Worm (Caenorhabditis elegans) whole organism, early embryonic: Measurements from ENCODE around the gene tkr-2.

Experiments used
- B0310.2 ChIP-seq: sonication (generic microtip); optimal IDR thresholded peaks from 2 replicates; lab custom pipeline; 2016; ENCODE audit warnings: mild to moderate bottlenecking, missing genetic modification characterization, missing compliant biosample characterization
- F13C5.2 ChIP-seq: sonication (generic microtip); optimal IDR thresholded peaks from 2 replicates; lab custom pipeline; 2017; ENCODE audit warnings: mild to moderate bottlenecking, missing genetic modification characterization, inconsistent platforms, missing compliant biosample characterization
- aly-1 ChIP-seq: sonication (generic microtip); optimal IDR thresholded peaks from 2 replicates; lab custom pipeline; 2016; ENCODE audit warnings: missing genetic modification characterization, missing compliant biosample characterization
- ama-1 ChIP-seq: fragments of 150-350 bp; optimal IDR thresholded peaks from 2 replicates; lab custom pipeline; 2014
- ceh-13 ChIP-seq: fragments of 200-800 bp; sonication (Bioruptor generic); optimal IDR thresholded peaks from 2 replicates; lab custom pipeline; 2018; ENCODE audit warnings: mild to moderate bottlenecking, missing genetic modification characterization, missing compliant biosample characterization
- ceh-36 ChIP-seq: sonication (generic microtip); optimal IDR thresholded peaks from 2 replicates; lab custom pipeline; 2016; ENCODE audit warnings: missing genetic modification characterization, inconsistent platforms, missing compliant biosample characterization
- ets-7 ChIP-seq: sonication (generic microtip); optimal IDR thresholded peaks from 2 replicates; lab custom pipeline; 2016; ENCODE audit warnings: missing genotype, missing genetic modification characterization, missing compliant biosample characterization
- flt-1 ChIP-seq: fragments of 200-800 bp; sonication (Bioruptor generic); IDR thresholded peaks from 2 replicates; pipeline ENCODE4 v1.3.6; 2022; ENCODE audit warnings: missing genetic modification characterization, missing compliant biosample characterization
- hmbx-1 ChIP-seq: sonication (generic microtip); optimal IDR thresholded peaks from 2 replicates; lab custom pipeline; 2016; ENCODE audit warnings: mild to moderate bottlenecking, missing genetic modification characterization, missing compliant biosample characterization
- hmg-4 ChIP-seq: fragments of 200-800 bp; sonication (Bioruptor generic); optimal IDR thresholded peaks from 2 replicates; lab custom pipeline; 2018; ENCODE audit warnings: mild to moderate bottlenecking, missing genetic modification characterization, missing compliant biosample characterization
- hnd-1 ChIP-seq: sonication (generic microtip); optimal IDR thresholded peaks from 2 replicates; lab custom pipeline; 2016; ENCODE audit warnings: missing genetic modification characterization, missing compliant biosample characterization
- pes-1 ChIP-seq: fragments of 200-800 bp; sonication (Bioruptor generic); IDR thresholded peaks from 2 replicates; pipeline ENCODE4 v1.3.6; 2022; ENCODE audit warnings: missing genetic modification reagents, missing genetic modification characterization, missing compliant biosample characterization
- scrt-1 ChIP-seq: fragments of 200-800 bp; sonication (Bioruptor generic); IDR thresholded peaks from 2 replicates; pipeline ENCODE4 v1.3.6; 2022; ENCODE audit warnings: missing genetic modification characterization, missing compliant biosample characterization
- sea-1 ChIP-seq: fragments of 200-800 bp; sonication (Bioruptor generic); conservative IDR thresholded peaks from 2 replicates; pipeline ENCODE4 v1.3.6; 2022; ENCODE audit warnings: missing genetic modification characterization, missing compliant biosample characterization
- tbx-11 ChIP-seq: fragments of 200-800 bp; sonication (Bioruptor generic); IDR thresholded peaks from 2 replicates; pipeline ENCODE4 v1.3.6; 2022; ENCODE audit warnings: missing genetic modification characterization, missing compliant biosample characterization
- tbx-37 ChIP-seq: fragments of 200-800 bp; sonication (Bioruptor generic); conservative IDR thresholded peaks from 2 replicates; pipeline ENCODE4 v1.3.6; 2022; ENCODE audit warnings: missing genetic modification reagents, missing genetic modification characterization, missing compliant biosample characterization
- tra-4 ChIP-seq: sonication (generic microtip); optimal IDR thresholded peaks from 2 replicates; lab custom pipeline; 2017; ENCODE audit warnings: missing genetic modification characterization, missing compliant biosample characterization

Gene tkr-2

DNA sequence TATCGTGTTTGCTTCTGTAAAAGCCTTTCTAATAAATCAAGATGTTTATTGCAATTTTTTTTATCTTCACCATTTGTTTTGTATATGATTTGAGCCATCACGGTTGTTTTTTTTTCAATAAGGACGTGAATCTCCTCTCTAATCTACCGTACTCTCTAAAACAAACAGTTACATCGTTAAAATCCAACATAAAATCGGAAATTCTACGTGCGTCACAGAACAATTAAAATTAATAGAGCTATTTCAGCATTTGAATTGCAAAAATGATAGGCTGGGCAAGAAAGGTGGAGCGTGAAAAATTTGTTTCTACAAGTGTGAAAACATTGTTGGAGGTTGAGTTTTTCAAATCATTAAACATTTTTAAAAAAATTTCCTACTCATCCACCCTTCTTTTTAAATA is 11.5 kb downstream of the tkr-2 start, which contains the start of gene C49A9.5:
Gene C49A9.5 (plus strand): TSS at position 271 of the 400 bp plus-strand sequence.
- TF ChIP-seq hmg-4 (GFP tag; lab: Kevin White, UChicago) (no peak), tbx-11 (GFP tag; lab: Robert Waterston, UW) (no peak), sea-1 (GFP tag; lab: Robert Waterston, UW) (no peak), scrt-1 (no peak), B0310.2 (tag; lab: Kevin White, UChicago) (no peak), tbx-37 (GFP tag; lab: Robert Waterston, UW) (no peak), tra-4 (tag; lab: Kevin White, UChicago) (no peak), hnd-1 (tag; lab: Kevin White, UChicago) (no peak), ama-1 (lab: Kevin White, UChicago) (no peak), ceh-13 (no peak), ets-7 (no peak), ceh-36 (no peak), aly-1 (tag; lab: Kevin White, UChicago) (no peak), pes-1 (GFP tag; lab: Robert Waterston, UW) (no peak), F13C5.2 (tag; lab: Kevin White, UChicago) (no peak), hmbx-1 (tag; lab: Kevin White, UChicago) (no peak), flt-1 (GFP tag; lab: Robert Waterston, UW) (no peak)

DNA sequence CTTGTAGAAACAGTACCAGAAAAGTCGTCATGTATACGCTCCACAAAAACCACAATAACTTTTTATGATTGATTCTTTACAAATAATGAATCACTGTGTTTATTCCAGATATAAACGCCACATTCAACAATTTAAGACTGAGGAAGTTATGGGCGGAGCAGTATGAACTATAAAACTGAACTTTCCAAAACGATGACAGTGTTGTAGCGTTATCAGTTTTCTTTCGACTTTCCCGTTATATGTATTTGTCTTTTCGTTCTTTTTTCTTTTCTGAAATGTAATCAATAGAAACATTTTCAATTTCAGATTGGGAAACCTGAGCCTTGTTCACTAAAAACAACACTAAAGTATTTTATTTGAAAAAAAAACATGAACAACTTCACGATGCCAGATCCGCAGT is 15.2 kb downstream of the tkr-2 start, which contains the start of gene C49A9.9:
Gene C49A9.9 (plus strand): TSS at position 307 of the 400 bp plus-strand sequence.
- no peak for TF ChIP-seq aly-1 (tag; lab: Kevin White, UChicago)
- TF ChIP-seq ceh-13 = no peak
- TF ChIP-seq pes-1 (GFP tag; lab: Robert Waterston, UW) = no peak

DNA sequence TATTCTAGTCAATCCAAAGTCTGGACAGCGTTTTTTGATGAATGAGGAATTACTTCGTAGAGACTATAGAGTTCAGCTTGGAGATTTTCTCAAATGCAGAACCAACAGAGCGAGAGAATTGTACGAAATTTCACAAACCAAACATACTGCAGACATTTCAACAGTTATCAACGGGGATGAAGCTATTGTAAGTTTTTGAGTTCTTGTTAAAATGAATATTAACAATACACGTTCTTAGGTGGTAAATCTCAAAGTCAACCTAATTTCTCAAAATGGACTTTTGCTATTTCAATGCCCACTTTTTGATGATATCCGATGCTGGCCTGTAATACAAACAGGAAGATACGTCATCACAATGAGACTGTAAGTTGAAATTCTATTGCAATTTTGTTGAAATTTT is 15.6 kb downstream of the tkr-2 start:
- TF ChIP-seq ceh-13 = no peak
- TF ChIP-seq hmg-4 (GFP tag; lab: Kevin White, UChicago) = no peak

DNA sequence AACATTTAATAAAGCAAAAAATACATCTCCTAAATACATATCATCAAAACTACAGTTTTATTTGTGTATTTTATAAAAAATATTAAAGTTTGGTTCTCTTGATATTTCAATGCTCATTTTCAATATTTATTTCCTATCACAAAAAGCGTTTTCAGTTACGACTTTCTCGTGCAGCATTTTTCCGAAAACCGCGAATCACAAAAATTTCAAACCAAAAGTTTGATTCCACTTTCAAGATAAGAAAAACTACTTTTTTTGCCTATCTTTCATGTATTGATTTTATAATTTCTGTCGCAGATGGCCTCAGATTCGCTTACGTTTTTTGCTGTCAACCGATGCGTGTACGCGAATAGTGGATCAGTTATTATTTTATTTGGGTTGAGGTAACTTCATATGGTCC is 17.6 kb downstream of the tkr-2 start, which contains the start of gene C49A9.4:
Gene C49A9.4 (plus strand): TSS at position 265 of the 400 bp plus-strand sequence.
- TF ChIP-seq ama-1 (lab: Kevin White, UChicago) (no peak), tbx-11 (GFP tag; lab: Robert Waterston, UW) (no peak), hmg-4 (GFP tag; lab: Kevin White, UChicago) (no peak), pes-1 (GFP tag; lab: Robert Waterston, UW) (no peak), ceh-36 (no peak), scrt-1 (no peak), tra-4 (tag; lab: Kevin White, UChicago) (no peak), B0310.2 (tag; lab: Kevin White, UChicago) (no peak), sea-1 (GFP tag; lab: Robert Waterston, UW) (no peak), hmbx-1 (tag; lab: Kevin White, UChicago) (no peak), F13C5.2 (tag; lab: Kevin White, UChicago) (no peak), hnd-1 (tag; lab: Kevin White, UChicago) (no peak), aly-1 (tag; lab: Kevin White, UChicago) (no peak), flt-1 (GFP tag; lab: Robert Waterston, UW) (no peak), ceh-13 (no peak), ets-7 (no peak), tbx-37 (GFP tag; lab: Robert Waterston, UW) (no peak)

DNA sequence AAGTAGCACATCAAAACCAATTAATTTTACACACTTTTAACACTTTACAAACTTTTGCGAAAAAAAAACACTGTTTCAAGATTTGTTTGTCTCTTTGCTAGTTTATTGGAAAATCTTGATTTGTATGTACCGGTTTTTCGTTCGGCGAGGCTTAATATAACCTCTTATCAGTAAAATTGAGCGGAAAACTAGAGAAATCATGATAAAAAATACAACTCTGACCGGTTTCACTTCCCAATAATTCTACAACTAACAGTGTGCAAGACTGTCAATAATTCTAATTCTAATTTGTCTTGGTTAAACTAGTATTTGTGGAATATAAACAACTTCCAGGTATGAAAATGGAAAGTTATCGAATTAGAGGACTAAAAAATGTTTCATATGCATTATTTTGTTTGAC is 20.0 kb downstream of the tkr-2 start, which contains the start of gene C49A9.3:
Gene C49A9.3 (plus strand): TSS at position 212 of the 400 bp plus-strand sequence.
- no peak for TF ChIP-seq hmg-4 (GFP tag; lab: Kevin White, UChicago)

DNA sequence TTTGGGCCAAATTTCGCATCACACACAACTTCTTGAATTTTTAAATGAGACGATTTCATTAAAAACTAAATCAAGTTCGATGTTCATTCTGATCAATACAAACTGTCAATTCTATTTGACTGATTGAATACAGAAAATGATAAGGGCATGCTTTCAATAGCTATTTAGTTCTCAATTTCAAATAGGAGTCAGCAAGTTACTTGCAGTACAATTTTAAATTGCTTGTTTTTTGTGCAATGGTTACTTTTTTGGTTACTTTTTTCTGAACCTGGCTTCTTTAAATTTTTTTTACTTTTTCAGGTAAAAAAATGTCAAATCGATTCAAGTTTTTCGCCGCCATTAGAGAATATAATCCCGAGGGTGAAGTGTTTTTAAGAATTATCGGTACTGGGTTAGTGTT is 23.3 kb downstream of the tkr-2 start, which contains the start of gene C49A9.2:
Gene C49A9.2 (plus strand): TSS at position 301 of the 400 bp plus-strand sequence.
- TF ChIP-seq flt-1 (GFP tag; lab: Robert Waterston, UW) (no peak), ets-7 (no peak), pes-1 (GFP tag; lab: Robert Waterston, UW) (no peak), hmg-4 (GFP tag; lab: Kevin White, UChicago) (no peak), tbx-37 (GFP tag; lab: Robert Waterston, UW) (no peak), scrt-1 (no peak), tbx-11 (GFP tag; lab: Robert Waterston, UW) (no peak), hnd-1 (tag; lab: Kevin White, UChicago) (no peak), sea-1 (GFP tag; lab: Robert Waterston, UW) (no peak), aly-1 (tag; lab: Kevin White, UChicago) (no peak), F13C5.2 (tag; lab: Kevin White, UChicago) (no peak), ceh-13 (no peak), hmbx-1 (tag; lab: Kevin White, UChicago) (no peak), ceh-36 (no peak), ama-1 (lab: Kevin White, UChicago) (no peak), tra-4 (tag; lab: Kevin White, UChicago) (no peak), B0310.2 (tag; lab: Kevin White, UChicago) (no peak)

DNA sequence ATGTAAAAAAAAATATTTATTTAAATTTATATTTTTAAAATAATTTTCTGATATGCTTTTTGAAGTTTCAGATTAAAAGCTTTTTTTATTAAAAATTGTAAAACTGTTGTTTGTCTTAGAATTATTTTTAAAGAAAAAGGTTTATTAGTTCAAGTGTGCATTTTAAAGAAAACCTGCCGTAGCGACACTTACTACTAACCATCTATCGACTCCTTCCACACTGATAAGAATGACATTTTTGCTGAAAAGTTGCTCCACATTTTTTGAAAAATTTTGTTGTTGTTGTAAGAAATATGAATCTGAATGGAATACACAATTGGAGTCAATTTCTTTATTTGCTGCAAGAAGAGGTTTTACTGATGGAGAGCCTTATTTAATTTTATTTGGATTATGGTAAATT is 26.1 kb downstream of the tkr-2 start, which contains the start of gene C49A9.1:
Gene C49A9.1 (plus strand): TSS at position 217 of the 400 bp plus-strand sequence.
- no peak for TF ChIP-seq tra-4 (tag; lab: Kevin White, UChicago)
- no peak for TF ChIP-seq hmg-4 (GFP tag; lab: Kevin White, UChicago)
- TF ChIP-seq ceh-36 = no peak
- TF ChIP-seq flt-1 (GFP tag; lab: Robert Waterston, UW) = no peak
- no peak for TF ChIP-seq hnd-1 (tag; lab: Kevin White, UChicago)
- no peak for TF ChIP-seq sea-1 (GFP tag; lab: Robert Waterston, UW)
- TF ChIP-seq F13C5.2 (tag; lab: Kevin White, UChicago) = no peak
- no peak for TF ChIP-seq hmbx-1 (tag; lab: Kevin White, UChicago)
- TF ChIP-seq B0310.2 (tag; lab: Kevin White, UChicago) = no peak
- TF ChIP-seq aly-1 (tag; lab: Kevin White, UChicago) = no peak
